Worm (Caenorhabditis elegans) whole organism, mixed stage, embryonic: ENCODE data around the gene srg-45.

ENCODE experiments used
- M03D4.4 ChIP-seq: sonication (generic microtip); optimal IDR thresholded peaks from 2 replicates; lab custom pipeline; 2017; ENCODE audit warnings: mild to moderate bottlenecking, missing genetic modification characterization, missing compliant biosample characterization
- bed-3 ChIP-seq: fragments of 200-800 bp; sonication (Bioruptor generic); optimal IDR thresholded peaks from 3 replicates; lab custom pipeline; 2018; ENCODE audit warnings: mild to moderate bottlenecking, missing genetic modification characterization, moderate library complexity, missing compliant biosample characterization
- blmp-1 ChIP-seq: fragments of 150-350 bp; optimal IDR thresholded peaks from 2 replicates; lab custom pipeline; 2014; ENCODE audit warnings: missing biosample characterization, missing genetic modification characterization
- ceh-39 ChIP-seq: fragments of 150-350 bp; optimal IDR thresholded peaks from 2 replicates; lab custom pipeline; 2014; ENCODE audit warnings: missing biosample characterization, missing genetic modification characterization
- ceh-43 ChIP-seq: fragments of 200-800 bp; sonication (Bioruptor generic); optimal IDR thresholded peaks from 2 replicates; lab custom pipeline; 2018; ENCODE audit warnings: mild to moderate bottlenecking, missing genetic modification characterization, moderate library complexity, missing compliant biosample characterization
- ceh-83 ChIP-seq: fragments of 200-800 bp; sonication (Bioruptor generic); optimal IDR thresholded peaks from 2 replicates; lab custom pipeline; 2018; ENCODE audit warnings: mild to moderate bottlenecking, missing genetic modification characterization, missing compliant biosample characterization
- ces-1 ChIP-seq: fragments of 150-350 bp; optimal IDR thresholded peaks from 2 replicates; lab custom pipeline; 2014; ENCODE audit warnings: missing biosample characterization, missing genetic modification reagents, missing genetic modification characterization
- cnd-1 ChIP-seq: fragments of 200-800 bp; sonication (Bioruptor generic); optimal IDR thresholded peaks from 2 replicates; lab custom pipeline; 2018; ENCODE audit warnings: mild to moderate bottlenecking, missing genetic modification characterization, missing compliant biosample characterization
- drap-1 ChIP-seq: fragments of 200-800 bp; sonication (Bioruptor generic); optimal IDR thresholded peaks from 3 replicates; lab custom pipeline; 2018; ENCODE audit warnings: mild to moderate bottlenecking, missing genetic modification characterization, missing compliant biosample characterization
- elt-1 ChIP-seq: sonication (generic microtip); optimal IDR thresholded peaks from 2 replicates; lab custom pipeline; 2017; ENCODE audit warnings: missing genetic modification characterization, mild to moderate bottlenecking, missing compliant biosample characterization, antibody characterized with exemption, moderate library complexity, borderline replicate concordance; ENCODE audit not compliant: insufficient read depth
- elt-3 ChIP-seq: fragments of 150-350 bp; optimal IDR thresholded peaks from 2 replicates; lab custom pipeline; 2014; ENCODE audit warnings: missing biosample characterization, missing genetic modification characterization
- flh-1 ChIP-seq: fragments of 200-800 bp; sonication (Bioruptor generic); optimal IDR thresholded peaks from 2 replicates; lab custom pipeline; 2018; ENCODE audit warnings: mild to moderate bottlenecking, missing genetic modification characterization, moderate library complexity, missing compliant biosample characterization
- ham-2 ChIP-seq: fragments of 200-800 bp; sonication (Bioruptor generic); optimal IDR thresholded peaks from 2 replicates; lab custom pipeline; 2018; ENCODE audit warnings: mild to moderate bottlenecking, missing genetic modification characterization, missing compliant biosample characterization
- hlh-1 ChIP-seq: fragments of 150-350 bp; optimal IDR thresholded peaks from 2 replicates; lab custom pipeline; 2014; ENCODE audit warnings: missing biosample characterization, missing genetic modification reagents, missing genetic modification characterization
- lin-13 ChIP-seq: fragments of 150-350 bp; optimal IDR thresholded peaks from 2 replicates; lab custom pipeline; 2014; ENCODE audit warnings: missing biosample characterization, missing genetic modification characterization
- lin-32 ChIP-seq: fragments of 200-800 bp; sonication (Bioruptor generic); optimal IDR thresholded peaks from 2 replicates; lab custom pipeline; 2018; ENCODE audit warnings: mild to moderate bottlenecking, missing genetic modification characterization, missing compliant biosample characterization
- lsy-2 ChIP-seq: fragments of 150-350 bp; optimal IDR thresholded peaks from 2 replicates; lab custom pipeline; 2014; ENCODE audit warnings: missing biosample characterization, missing genetic modification characterization
- mab-5 ChIP-seq: fragments of 150-350 bp; optimal IDR thresholded peaks from 2 replicates; lab custom pipeline; 2014; ENCODE audit warnings: missing biosample characterization, missing genetic modification characterization
- mep-1 ChIP-seq: fragments of 150-350 bp; optimal IDR thresholded peaks from 2 replicates; lab custom pipeline; 2017; ENCODE audit warnings: missing biosample characterization, missing genetic modification reagents, missing genetic modification characterization, inconsistent platforms
- mls-2 ChIP-seq: sonication (generic microtip); optimal IDR thresholded peaks from 2 replicates; lab custom pipeline; 2016; ENCODE audit warnings: mild to moderate bottlenecking, missing genetic modification characterization, moderate library complexity, missing compliant biosample characterization
- nhr-12 ChIP-seq: fragments of 150-350 bp; optimal IDR thresholded peaks from 2 replicates; lab custom pipeline; 2014; ENCODE audit warnings: missing biosample characterization, missing genetic modification characterization
- nhr-2 ChIP-seq: fragments of 150-350 bp; optimal IDR thresholded peaks from 2 replicates; lab custom pipeline; 2014; ENCODE audit warnings: missing biosample characterization, missing genetic modification characterization
- nhr-237 ChIP-seq: fragments of 150-350 bp; optimal IDR thresholded peaks from 2 replicates; lab custom pipeline; 2014; ENCODE audit warnings: missing biosample characterization, missing genetic modification characterization
- nhr-28 ChIP-seq: fragments of 150-350 bp; optimal IDR thresholded peaks from 2 replicates; lab custom pipeline; 2014; ENCODE audit warnings: missing biosample characterization, missing genetic modification characterization
- nhr-76 ChIP-seq: sonication (generic microtip); optimal IDR thresholded peaks from 2 replicates; lab custom pipeline; 2017; ENCODE audit warnings: missing biosample characterization, missing genetic modification characterization
- pha-4 ChIP-seq: fragments of 150-350 bp; optimal IDR thresholded peaks from 2 replicates; lab custom pipeline; 2018; ENCODE audit warnings: missing biosample characterization, missing genetic modification reagents, missing genetic modification characterization
- sem-2 ChIP-seq: fragments of 200-800 bp; sonication (Bioruptor generic); optimal IDR thresholded peaks from 2 replicates; lab custom pipeline; 2018; ENCODE audit warnings: mild to moderate bottlenecking, missing genetic modification characterization, missing compliant biosample characterization
- snpc-4 ChIP-seq: fragments of 150-350 bp; optimal IDR thresholded peaks from 2 replicates; lab custom pipeline; 2014; ENCODE audit warnings: missing biosample characterization, missing genetic modification characterization
- sptf-1 ChIP-seq: sonication (generic microtip); optimal IDR thresholded peaks from 2 replicates; lab custom pipeline; 2017; ENCODE audit warnings: mild to moderate bottlenecking, missing genetic modification characterization, moderate library complexity, missing compliant biosample characterization
- tbx-8 ChIP-seq: fragments of 200-800 bp; sonication (Bioruptor generic); optimal IDR thresholded peaks from 2 replicates; lab custom pipeline; 2018; ENCODE audit warnings: mild to moderate bottlenecking, missing genetic modification characterization, moderate library complexity, missing compliant biosample characterization
- unc-120 ChIP-seq: sonication (generic microtip); optimal IDR thresholded peaks from 2 replicates; lab custom pipeline; 2017; ENCODE audit warnings: missing genetic modification characterization, missing compliant biosample characterization; ENCODE audit not compliant: poor library complexity, severe bottlenecking
- unc-39 ChIP-seq: fragments of 150-350 bp; optimal IDR thresholded peaks from 2 replicates; lab custom pipeline; 2014; ENCODE audit warnings: missing biosample characterization, missing genetic modification characterization
- unc-62 ChIP-seq: fragments of 150-350 bp; optimal IDR thresholded peaks from 2 replicates; lab custom pipeline; 2014; ENCODE audit warnings: missing biosample characterization, missing genetic modification reagents, missing genetic modification characterization
- zip-8 ChIP-seq: fragments of 150-350 bp; optimal IDR thresholded peaks from 2 replicates; lab custom pipeline; 2014; ENCODE audit warnings: missing biosample characterization, missing genetic modification characterization
- ztf-11 ChIP-seq: fragments of 150-350 bp; optimal IDR thresholded peaks from 2 replicates; lab custom pipeline; 2014; ENCODE audit warnings: missing biosample characterization, missing genetic modification characterization

The srg-45 gene

DNA sequence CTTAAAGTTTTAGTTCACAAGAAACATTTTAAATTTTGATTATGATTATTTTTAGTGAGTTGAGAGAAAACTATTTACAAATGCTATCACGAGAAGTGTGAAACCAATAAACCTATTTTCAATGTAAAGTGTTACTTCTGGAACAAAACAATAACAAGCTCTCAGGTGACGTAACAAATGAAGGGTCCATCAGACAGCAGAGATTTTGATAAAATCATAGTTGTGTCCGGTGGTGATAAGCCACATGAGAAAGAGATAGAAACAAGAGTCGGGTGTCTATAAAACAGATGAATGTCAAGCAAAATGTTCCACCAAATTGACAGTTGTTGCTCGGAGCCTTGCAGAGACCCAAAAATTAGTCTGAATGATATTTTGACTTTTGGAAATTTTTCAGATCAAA, 27.1 kb downstream of the srg-45 start:
- TF ChIP-seq pha-4 (no peak), unc-62 (GFP tag; lab: Kevin White, UChicago) (peak; percentile 10), ceh-39 (tag; lab: Kevin White, UChicago) (no peak), ztf-11 (no peak), ceh-83 (no peak), blmp-1 (tag; lab: Kevin White, UChicago) (no peak), lsy-2 (tag; lab: Kevin White, UChicago) (no peak)

DNA sequence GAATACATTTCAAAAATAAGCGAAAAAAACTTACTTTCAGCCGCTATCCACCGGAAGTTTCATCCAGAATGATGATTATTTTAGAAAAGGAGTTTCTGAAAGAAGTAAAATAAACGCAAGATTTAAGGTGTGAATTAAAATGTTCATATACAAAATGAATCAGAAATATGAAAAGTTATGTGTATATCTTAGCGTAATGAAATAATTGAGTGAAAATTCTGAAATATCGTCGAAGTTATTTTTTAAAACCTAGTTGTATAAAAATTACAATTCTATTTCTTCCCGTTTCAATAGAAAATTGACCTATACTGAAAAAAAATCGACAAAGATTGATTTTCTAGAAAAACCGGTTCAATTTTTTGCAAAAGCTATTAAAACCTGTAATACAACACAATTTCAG, 30.6 kb downstream of the srg-45 start, which contains the start of gene twk-13:
TSS of gene twk-13 (minus strand) at position 101 of the 400 bp plus-strand sequence.
- TF ChIP-seq ces-1 (GFP tag; lab: Kevin White, UChicago) (no peak), sptf-1 (tag; lab: Kevin White, UChicago) (no peak), lsy-2 (tag; lab: Kevin White, UChicago) (no peak), cnd-1 (tag; lab: Kevin White, UChicago) (no peak), bed-3 (GFP tag; lab: Kevin White, UChicago) (no peak), pha-4 (no peak), hlh-1 (tag; lab: Kevin White, UChicago) (no peak), mep-1 (tag; lab: Kevin White, UChicago) (no peak), unc-39 (tag; lab: Kevin White, UChicago) (no peak), elt-1 (tag; lab: Kevin White, UChicago) (no peak), blmp-1 (tag; lab: Kevin White, UChicago) (no peak), zip-8 (no peak), tbx-8 (GFP tag; lab: Kevin White, UChicago) (no peak), ceh-83 (no peak)

DNA sequence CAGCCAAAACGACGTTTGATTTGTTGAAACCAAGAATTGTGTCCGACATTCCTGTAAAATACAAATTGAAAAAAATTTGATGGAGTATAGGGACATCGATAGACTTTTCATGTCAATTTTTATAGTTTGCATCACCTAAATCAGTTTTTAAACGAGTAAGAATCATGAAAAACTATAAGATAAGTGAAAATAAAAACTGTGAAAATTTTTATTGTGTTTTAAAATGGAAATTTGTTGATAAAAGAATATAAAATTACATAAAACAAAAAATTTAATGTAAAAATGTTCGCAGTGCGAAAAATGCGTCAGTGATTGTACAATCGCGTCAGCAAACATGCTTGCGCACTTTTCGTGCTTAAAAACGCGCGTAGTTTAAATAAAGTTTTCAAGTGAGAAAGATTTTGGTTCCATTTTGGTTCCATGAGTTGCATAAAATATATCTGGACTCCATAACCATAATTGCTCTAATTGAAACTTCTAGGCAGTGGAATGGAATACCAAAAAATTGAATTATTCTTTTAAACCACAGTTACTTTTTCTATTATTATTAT, 36.2 kb downstream of the srg-45 start, which contains the start of gene tomm-20:
TSS of gene tomm-20 (minus strand) at position 51 of the 551 bp plus-strand sequence.
- TF ChIP-seq ces-1 (GFP tag; lab: Kevin White, UChicago) (peak; percentile 47), mab-5 (tag; lab: Kevin White, UChicago) (no peak), drap-1 (GFP tag; lab: Kevin White, UChicago) (peak; percentile 38), pha-4 (peak; percentile 77), zip-8 (no peak), elt-1 (tag; lab: Kevin White, UChicago) (peak; percentile 5), unc-39 (tag; lab: Kevin White, UChicago) (no peak), nhr-28 (tag; lab: Kevin White, UChicago) (no peak), nhr-12 (tag; lab: Kevin White, UChicago) (no peak), blmp-1 (tag; lab: Kevin White, UChicago) (no peak), nhr-2 (tag; lab: Kevin White, UChicago) (peak; percentile 31), sem-2 (GFP tag; lab: Kevin White, UChicago) (peak; percentile 26), tbx-8 (GFP tag; lab: Kevin White, UChicago) (no peak), mls-2 (tag; lab: Kevin White, UChicago) (peak; percentile 79), flh-1 (GFP tag; lab: Kevin White, UChicago) (no peak), unc-62 (GFP tag; lab: Kevin White, UChicago) (peak; percentile 50), lin-32 (GFP tag; lab: Kevin White, UChicago) (no peak), hlh-1 (tag; lab: Kevin White, UChicago) (peak; percentile 32), ceh-43 (GFP tag; lab: Kevin White, UChicago) (peak; percentile 58), ceh-83 (peak; percentile 58), nhr-76 (tag; lab: Kevin White, UChicago) (no peak), mep-1 (tag; lab: Kevin White, UChicago) (peak; percentile 96), ztf-11 (peak; percentile 24), snpc-4 (tag; lab: Kevin White, UChicago) (no peak), unc-120 (tag; lab: Kevin White, UChicago) (peak; percentile 34), M03D4.4 (tag; lab: Kevin White, UChicago) (peak; percentile 65), lsy-2 (tag; lab: Kevin White, UChicago) (peak; percentile 86), bed-3 (GFP tag; lab: Kevin White, UChicago) (peak; percentile 30), ham-2 (GFP tag; lab: Kevin White, UChicago) (no peak), elt-3 (tag; lab: Kevin White, UChicago) (no peak), nhr-237 (tag; lab: Kevin White, UChicago) (peak; percentile 94), sptf-1 (tag; lab: Kevin White, UChicago) (peak; percentile 86), lin-13 (tag; lab: Kevin White, UChicago) (peak; percentile 98), ceh-39 (tag; lab: Kevin White, UChicago) (peak; percentile 47), cnd-1 (tag; lab: Kevin White, UChicago) (peak; percentile 62)
